Fruit fly (Drosophila melanogaster): ENCODE results near the gene CG13312.

CG13312 gene

DNA sequence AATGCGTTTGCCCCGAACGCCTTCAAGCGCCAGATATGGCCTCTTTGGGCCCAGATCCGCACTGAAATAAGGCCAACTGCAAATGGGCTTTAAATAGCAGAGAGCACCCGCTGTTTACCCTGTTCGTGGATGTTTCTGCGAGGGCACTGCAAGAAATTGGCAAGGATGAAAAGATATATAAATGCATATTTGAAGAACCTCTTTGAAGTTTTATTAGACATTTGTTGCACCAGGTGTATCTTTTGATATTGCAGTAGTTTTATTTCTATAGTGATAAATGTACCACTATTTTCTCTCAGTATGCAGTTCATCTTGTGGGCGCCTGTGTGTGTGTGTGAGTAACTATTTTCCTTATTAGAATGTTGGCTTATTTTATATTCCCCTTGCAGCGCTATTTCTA, 6.5 kb upstream of the CG13312 start (continued):
- no peak for TF ChIP-seq CG11085 (GFP tag; IDR thresholded peaks at IDR 0.05)
- TF ChIP-seq p53 (GFP tag; optimal IDR thresholded peaks at IDR 0.05), result no peak
- TF ChIP-seq CG10979 (tag; optimal IDR thresholded peaks at IDR 0.05), result no peak
- no peak for TF ChIP-seq kah (GFP tag; optimal IDR thresholded peaks at IDR 0.05)
- no peak for TF ChIP-seq fu2 (GFP tag; optimal IDR thresholded peaks at IDR 0.05)
- TF ChIP-seq CG34422 (GFP tag; IDR thresholded peaks at IDR 0.05), result peak; percentile 53; the same call in 2 of the 3 replicates
- TF ChIP-seq CoRest (tag; optimal IDR thresholded peaks at IDR 0.05), result peak; percentile 1
- peak; percentile 61 for TF ChIP-seq seq (GFP tag; IDR thresholded peaks at IDR 0.05)
- TF ChIP-seq CG9932 (GFP tag; IDR thresholded peaks at IDR 0.05), result peak; percentile 49; the same call in 1 of the 2 replicates
- no peak for TF ChIP-seq dmrt11E (tag; optimal IDR thresholded peaks at IDR 0.05)
- TF ChIP-seq HLH4C (GFP tag; IDR thresholded peaks at IDR 0.05; ENCODE audit: partially characterized antibody), result no peak
- TF ChIP-seq dati (GFP tag; IDR thresholded peaks at IDR 0.05), result 0 out of 2 replicates have a peak, but pooled peaks have one; percentile 33
- TF ChIP-seq gt (GFP tag; IDR thresholded peaks at IDR 0.05), result no peak
- TF ChIP-seq CG3407 (GFP tag; optimal IDR thresholded peaks at IDR 0.05), result no peak
- no peak; the same call in 1 of the 2 replicates for TF ChIP-seq CG11247 (GFP tag; IDR thresholded peaks at IDR 0.05)
- peak; percentile 73 for TF ChIP-seq dysf (GFP tag; IDR thresholded peaks at IDR 0.05)
- TF ChIP-seq otp (GFP tag; IDR thresholded peaks at IDR 0.05), result peak; percentile 64; the same call in 2 of the 3 replicates
- TF ChIP-seq CG11696 (GFP tag; IDR thresholded peaks at IDR 0.05), result 0 out of 2 replicates have a peak, but pooled peaks have one; percentile 19
- peak; percentile 56; the same call in 1 of the 2 replicates for TF ChIP-seq CG7372 (GFP tag; IDR thresholded peaks at IDR 0.05)
- TF ChIP-seq CG9797 (GFP tag; optimal IDR thresholded peaks at IDR 0.05), result no peak
- TF ChIP-seq gce (GFP tag; IDR thresholded peaks at IDR 0.05), result peak; percentile 67; the same call in 1 of the 3 replicates
- TF ChIP-seq CG6689 (GFP tag; IDR thresholded peaks at IDR 0.05), result peak; percentile 74
- TF ChIP-seq CG10431 (GFP tag; optimal IDR thresholded peaks at IDR 0.05), result no peak
- TF ChIP-seq HLH3B (GFP tag; IDR thresholded peaks at IDR 0.05), result peak; percentile 72
- TF ChIP-seq CHES-1-like (GFP tag; optimal IDR thresholded peaks at IDR 0.05), result no peak
- no peak for TF ChIP-seq lilli (GFP tag; optimal IDR thresholded peaks at IDR 0.05)
- peak; percentile 57; the same call in 1 of the 3 replicates for TF ChIP-seq CG11093 (GFP tag; IDR thresholded peaks at IDR 0.05)
- no peak for TF ChIP-seq Lpt (GFP tag; optimal IDR thresholded peaks at IDR 0.05)
- TF ChIP-seq CG13424 (tag; optimal IDR thresholded peaks at IDR 0.05), result peak; percentile 39
- no peak for TF ChIP-seq Spps (tag; optimal IDR thresholded peaks at IDR 0.05)
- peak; percentile 36 for TF ChIP-seq Sox102F (GFP tag; optimal IDR thresholded peaks at IDR 0.05)
- TF ChIP-seq slbo (GFP tag; IDR thresholded peaks at IDR 0.05), result peak; percentile 64
- no peak for TF ChIP-seq CG7745 (tag; optimal IDR thresholded peaks at IDR 0.05)
- TF ChIP-seq gsb (GFP tag; IDR thresholded peaks at IDR 0.05), result peak; percentile 48; the same call in 1 of the 2 replicates
- peak; percentile 62; the same call in 1 of the 2 replicates for TF ChIP-seq Awh (GFP tag; IDR thresholded peaks at IDR 0.05)
- TF ChIP-seq Aef1 (GFP tag; IDR thresholded peaks at IDR 0.05), result peak; percentile 56; the same call in 2 of the 3 replicates
- no peak for TF ChIP-seq Bteb2 (GFP tag; optimal IDR thresholded peaks at IDR 0.05)
- TF ChIP-seq Dek (tag; optimal IDR thresholded peaks at IDR 0.05), result no peak
- peak; percentile 70 for TF ChIP-seq esg (GFP tag; conservative IDR thresholded peaks at IDR 0.05)
- TF ChIP-seq CG4282 (GFP tag; optimal IDR thresholded peaks at IDR 0.05), result no peak
- no peak for TF ChIP-seq zf30C (GFP tag; optimal IDR thresholded peaks at IDR 0.05)
- peak; percentile 85 for TF ChIP-seq Drgx (GFP tag; IDR thresholded peaks at IDR 0.05)
- no peak for TF ChIP-seq ro (GFP tag; IDR thresholded peaks at IDR 0.05)
- TF ChIP-seq CG18262 (tag; optimal IDR thresholded peaks at IDR 0.05), result no peak
- 0 out of 4 replicates have a peak, but pooled peaks have one; percentile 8 for TF ChIP-seq Gug (GFP tag; IDR thresholded peaks at IDR 0.05)
- no peak for TF ChIP-seq gem (tag; optimal IDR thresholded peaks at IDR 0.05)
- TF ChIP-seq ftz-f1 (GFP tag; optimal IDR thresholded peaks at IDR 0.05), result no peak
- peak; percentile 23 for TF ChIP-seq nmo (GFP tag; optimal IDR thresholded peaks at IDR 0.05)
- TF ChIP-seq Mes4 (GFP tag; optimal IDR thresholded peaks at IDR 0.05), result no peak
- TF ChIP-seq CG16863 (GFP tag; optimal IDR thresholded peaks at IDR 0.05), result peak; percentile 8
- TF ChIP-seq CG30431 (GFP tag; optimal IDR thresholded peaks at IDR 0.05), result no peak
- peak; percentile 17 for TF ChIP-seq Fer3 (tag; optimal IDR thresholded peaks at IDR 0.05)
